Fruit fly (Drosophila melanogaster) whole organism, embryonic: Measurements from ENCODE around the gene hog.

Experiments
- Aef1 ChIP-seq: fragments of 200-800 bp; sonication (Bioruptor generic); IDR thresholded peaks from 3 replicates; pipeline ENCODE4 v1.3.6; 2022; ENCODE audit warnings: missing biosample characterization, missing genetic modification characterization
- CG10209 ChIP-seq: fragments of 200-800 bp; sonication (Bioruptor generic); optimal IDR thresholded peaks from 3 replicates; lab custom pipeline; 2017; ENCODE audit warnings: missing biosample characterization, mild to moderate bottlenecking, missing genetic modification characterization, missing genetic modification reagents
- CG1024 ChIP-seq: fragments of 200-800 bp; sonication (Bioruptor generic); IDR thresholded peaks from 2 replicates; pipeline ENCODE4 v1.3.6; 2022; ENCODE audit warnings: missing biosample characterization, missing genetic modification characterization
- CG10979 ChIP-seq: fragments of 200-800 bp; sonication (Bioruptor generic); optimal IDR thresholded peaks from 2 replicates; lab custom pipeline; 2018; ENCODE audit warnings: missing biosample characterization, mild to moderate bottlenecking, missing genetic modification characterization, moderate library complexity
- CG11398 ChIP-seq: fragments of 200-800 bp; sonication (Bioruptor generic); optimal IDR thresholded peaks from 2 replicates; lab custom pipeline; 2016; ENCODE audit warnings: missing biosample characterization, missing genetic modification characterization
- CG12744 ChIP-seq: fragments of 200-800 bp; sonication (Bioruptor generic); optimal IDR thresholded peaks from 2 replicates; lab custom pipeline; 2016; ENCODE audit warnings: missing biosample characterization, missing genetic modification characterization
- CG12769 ChIP-seq: fragments of 200-800 bp; sonication (Bioruptor generic); optimal IDR thresholded peaks from 2 replicates; lab custom pipeline; 2019; ENCODE audit warnings: missing biosample characterization, mild to moderate bottlenecking, missing genetic modification characterization, moderate library complexity
- CG13123 ChIP-seq: fragments of 200-800 bp; sonication (Bioruptor generic); optimal IDR thresholded peaks from 2 replicates; lab custom pipeline; 2016; ENCODE audit warnings: missing biosample characterization, missing genetic modification characterization
- CG13424 ChIP-seq: fragments of 200-800 bp; sonication (Bioruptor generic); optimal IDR thresholded peaks from 2 replicates; lab custom pipeline; 2019; ENCODE audit warnings: missing biosample characterization, mild to moderate bottlenecking, missing genetic modification characterization, moderate library complexity
- CG17385 ChIP-seq: fragments of 200-800 bp; sonication (Bioruptor generic); optimal IDR thresholded peaks from 3 replicates; lab custom pipeline; 2018; ENCODE audit warnings: missing biosample characterization, mild to moderate bottlenecking, missing genetic modification characterization
- CG1832 ChIP-seq: fragments of 200-800 bp; sonication (Bioruptor generic); optimal IDR thresholded peaks from 2 replicates; lab custom pipeline; 2017; ENCODE audit warnings: missing biosample characterization, mild to moderate bottlenecking, missing genetic modification characterization, inconsistent platforms
- CG2875 ChIP-seq: fragments of 200-800 bp; sonication (Bioruptor generic); optimal IDR thresholded peaks from 2 replicates; lab custom pipeline; 2017; ENCODE audit warnings: missing biosample characterization, mild to moderate bottlenecking, missing genetic modification characterization, missing genetic modification reagents
- CG42726 ChIP-seq: fragments of 200-800 bp; sonication (Bioruptor generic); IDR thresholded peaks from 2 replicates; pipeline ENCODE4 v1.3.6; 2022; ENCODE audit warnings: missing biosample characterization, missing genetic modification characterization; ENCODE audit not compliant: partially characterized antibody
- CG5953 ChIP-seq: fragments of 200-800 bp; sonication (Bioruptor generic); IDR thresholded peaks from 2 replicates; pipeline ENCODE4 v1.3.6; 2022; ENCODE audit warnings: missing biosample characterization, missing genetic modification characterization
- CG6813 ChIP-seq: fragments of 200-800 bp; sonication (Bioruptor generic); optimal IDR thresholded peaks from 2 replicates; lab custom pipeline; 2017; ENCODE audit warnings: missing biosample characterization, missing genetic modification characterization, mild to moderate bottlenecking, moderate library complexity, missing genetic modification reagents
- CG7372 ChIP-seq: fragments of 200-800 bp; sonication (Bioruptor generic); IDR thresholded peaks from 2 replicates; pipeline ENCODE4 v1.3.6; 2022; ENCODE audit warnings: missing biosample characterization, missing genetic modification characterization
- CG8924 ChIP-seq: fragments of 200-800 bp; optimal IDR thresholded peaks from 3 replicates; lab custom pipeline; 2019; ENCODE audit warnings: missing biosample characterization, mild to moderate bottlenecking, missing genetic modification characterization, moderate library complexity
- CoRest ChIP-seq: fragments of 200-800 bp; sonication (Bioruptor generic); optimal IDR thresholded peaks from 3 replicates; lab custom pipeline; 2018; ENCODE audit warnings: missing biosample characterization, mild to moderate bottlenecking, missing genetic modification characterization, moderate library complexity
- Doc3 ChIP-seq: fragments of 200-800 bp; sonication (Bioruptor generic); IDR thresholded peaks from 3 replicates; pipeline ENCODE4 v1.3.6; 2022; ENCODE audit warnings: missing biosample characterization, missing genetic modification characterization; ENCODE audit not compliant: partially characterized antibody
- Drgx ChIP-seq: fragments of 200-800 bp; sonication (Bioruptor generic); IDR thresholded peaks from 2 replicates; pipeline ENCODE4 v1.3.6; 2022; ENCODE audit warnings: missing biosample characterization, missing genetic modification characterization
- HLH4C ChIP-seq: fragments of 200-800 bp; sonication (Bioruptor generic); IDR thresholded peaks from 3 replicates; pipeline ENCODE4 v1.3.6; 2022; ENCODE audit warnings: missing biosample characterization, missing genetic modification characterization; ENCODE audit not compliant: partially characterized antibody
- Hey ChIP-seq: fragments of 200-800 bp; sonication (Bioruptor generic); optimal IDR thresholded peaks from 3 replicates; lab custom pipeline; 2018; ENCODE audit warnings: missing biosample characterization, mild to moderate bottlenecking, missing genetic modification characterization
- Lhr ChIP-seq: fragments of 200-800 bp; sonication (Bioruptor generic); optimal IDR thresholded peaks from 3 replicates; lab custom pipeline; 2017; ENCODE audit warnings: mild to moderate bottlenecking, missing biosample characterization, missing genetic modification reagents, missing genetic modification characterization
- Lim3 ChIP-seq: fragments of 200-800 bp; sonication (Bioruptor generic); IDR thresholded peaks from 2 replicates; pipeline ENCODE4 v1.3.6; 2022; ENCODE audit warnings: missing biosample characterization, missing genetic modification characterization
- NC2α ChIP-seq: fragments of 200-800 bp; sonication (Bioruptor generic); optimal IDR thresholded peaks from 2 replicates; lab custom pipeline; 2016; ENCODE audit warnings: missing biosample characterization, missing genetic modification characterization
- NfI ChIP-seq: fragments of 200-800 bp; sonication (Bioruptor generic); optimal IDR thresholded peaks from 3 replicates; lab custom pipeline; 2018; ENCODE audit warnings: missing biosample characterization, mild to moderate bottlenecking, missing genetic modification characterization, moderate library complexity
- Opbp ChIP-seq: fragments of 200-800 bp; sonication (Bioruptor generic); IDR thresholded peaks from 3 replicates; pipeline ENCODE4 v1.3.6; 2022; ENCODE audit warnings: missing biosample characterization, missing genetic modification characterization; ENCODE audit not compliant: partially characterized antibody
- Sox102F ChIP-seq: fragments of 200-800 bp; sonication (Bioruptor generic); optimal IDR thresholded peaks from 2 replicates; lab custom pipeline; 2018; ENCODE audit warnings: missing biosample characterization, mild to moderate bottlenecking, missing genetic modification characterization, moderate library complexity
- ash1 ChIP-seq: fragments of 200-800 bp; sonication (Bioruptor generic); optimal IDR thresholded peaks from 2 replicates; lab custom pipeline; 2018; ENCODE audit warnings: missing biosample characterization, mild to moderate bottlenecking, missing genetic modification characterization
- ato ChIP-seq: fragments of 200-800 bp; sonication (Bioruptor generic); IDR thresholded peaks from 2 replicates; pipeline ENCODE4 v1.3.6; 2022; ENCODE audit warnings: missing biosample characterization, missing genetic modification characterization; ENCODE audit not compliant: partially characterized antibody
- bab2 ChIP-seq: fragments of 200-800 bp; sonication (Bioruptor generic); optimal IDR thresholded peaks from 2 replicates; lab custom pipeline; 2016; ENCODE audit warnings: missing biosample characterization, missing genetic modification characterization
- dimm ChIP-seq: fragments of 200-800 bp; sonication (Bioruptor generic); IDR thresholded peaks from 2 replicates; pipeline ENCODE4 v1.3.6; 2022; ENCODE audit warnings: missing biosample characterization, missing genetic modification characterization
- dmrt11E ChIP-seq: fragments of 200-800 bp; sonication (Bioruptor generic); optimal IDR thresholded peaks from 3 replicates; lab custom pipeline; 2018; ENCODE audit warnings: missing biosample characterization, mild to moderate bottlenecking, missing genetic modification characterization, moderate library complexity
- fd64A ChIP-seq: fragments of 200-800 bp; sonication (Bioruptor generic); optimal IDR thresholded peaks from 3 replicates; lab custom pipeline; 2018; ENCODE audit warnings: missing biosample characterization, mild to moderate bottlenecking, missing genetic modification characterization
- fu2 ChIP-seq: fragments of 200-800 bp; sonication (Bioruptor generic); optimal IDR thresholded peaks from 2 replicates; lab custom pipeline; 2016; ENCODE audit warnings: missing biosample characterization, missing genetic modification characterization
- gcm ChIP-seq: fragments of 200-800 bp; sonication (Bioruptor generic); optimal IDR thresholded peaks from 2 replicates; lab custom pipeline; 2019; ENCODE audit warnings: missing biosample characterization, mild to moderate bottlenecking, missing genetic modification characterization, moderate library complexity
- hbn ChIP-seq: fragments of 200-800 bp; sonication (Bioruptor generic); IDR thresholded peaks from 2 replicates; pipeline ENCODE4 v1.3.6; 2022; ENCODE audit warnings: missing biosample characterization, missing genetic modification characterization; ENCODE audit not compliant: partially characterized antibody
- lbe ChIP-seq: fragments of 200-800 bp; sonication (Bioruptor generic); optimal IDR thresholded peaks from 2 replicates; lab custom pipeline; 2016; ENCODE audit warnings: missing biosample characterization, mild to moderate bottlenecking, missing genetic modification characterization
- luna ChIP-seq: fragments of 200-800 bp; sonication (Bioruptor generic); optimal IDR thresholded peaks from 2 replicates; lab custom pipeline; 2016; ENCODE audit warnings: missing biosample characterization, missing genetic modification characterization
- mld ChIP-seq: fragments of 200-800 bp; sonication (Bioruptor generic); IDR thresholded peaks from 3 replicates; pipeline ENCODE4 v1.3.6; 2022; ENCODE audit warnings: missing biosample characterization, missing genetic modification characterization; ENCODE audit not compliant: partially characterized antibody
- nerfin-2 ChIP-seq: fragments of 200-800 bp; sonication (Bioruptor generic); IDR thresholded peaks from 2 replicates; pipeline ENCODE4 v1.3.6; 2022; ENCODE audit warnings: missing biosample characterization, missing genetic modification characterization; ENCODE audit not compliant: partially characterized antibody
- psq ChIP-seq: fragments of 200-800 bp; sonication (Bioruptor generic); optimal IDR thresholded peaks from 2 replicates; lab custom pipeline; 2017; ENCODE audit warnings: missing biosample characterization, missing genetic modification characterization
- pum ChIP-seq: fragments of 200-800 bp; sonication (Bioruptor generic); optimal IDR thresholded peaks from 2 replicates; lab custom pipeline; 2016; ENCODE audit warnings: missing biosample characterization, missing genetic modification characterization
- salm ChIP-seq: fragments of 200-800 bp; sonication (Bioruptor generic); optimal IDR thresholded peaks from 2 replicates; lab custom pipeline; 2018; ENCODE audit warnings: missing biosample characterization, mild to moderate bottlenecking, missing genetic modification characterization
- schlank ChIP-seq: fragments of 200-800 bp; sonication (Bioruptor generic); optimal IDR thresholded peaks from 2 replicates; lab custom pipeline; 2018; ENCODE audit warnings: missing biosample characterization, mild to moderate bottlenecking, missing genetic modification characterization
- slp2 ChIP-seq: fragments of 200-800 bp; sonication (Bioruptor generic); optimal IDR thresholded peaks from 2 replicates; lab custom pipeline; 2016; ENCODE audit warnings: missing biosample characterization, missing genetic modification characterization
- stc ChIP-seq: fragments of 200-800 bp; sonication (Bioruptor generic); IDR thresholded peaks from 2 replicates; pipeline ENCODE4 v1.3.6; 2022; ENCODE audit warnings: missing biosample characterization, missing genetic modification characterization
- tll ChIP-seq, 2 experiments: fragments of 200-800 bp in 1 of 2; fragments of >200 bp in 1 of 2; sonication (Bioruptor generic) in 1 of 2; optimal IDR thresholded peaks; 2 replicates each; lab custom pipeline; 2017 to 2019; ENCODE audit warnings: missing biosample characterization in 2 of 2, missing genetic modification characterization in 2 of 2, mild to moderate bottlenecking in 1 of 2, moderate library complexity in 1 of 2
- tna ChIP-seq: fragments of 200-800 bp; sonication (Bioruptor generic); IDR thresholded peaks from 2 replicates; pipeline ENCODE4 v1.3.6; 2022; ENCODE audit warnings: missing biosample characterization, missing genetic modification characterization; ENCODE audit not compliant: partially characterized antibody

The hog gene

DNA sequence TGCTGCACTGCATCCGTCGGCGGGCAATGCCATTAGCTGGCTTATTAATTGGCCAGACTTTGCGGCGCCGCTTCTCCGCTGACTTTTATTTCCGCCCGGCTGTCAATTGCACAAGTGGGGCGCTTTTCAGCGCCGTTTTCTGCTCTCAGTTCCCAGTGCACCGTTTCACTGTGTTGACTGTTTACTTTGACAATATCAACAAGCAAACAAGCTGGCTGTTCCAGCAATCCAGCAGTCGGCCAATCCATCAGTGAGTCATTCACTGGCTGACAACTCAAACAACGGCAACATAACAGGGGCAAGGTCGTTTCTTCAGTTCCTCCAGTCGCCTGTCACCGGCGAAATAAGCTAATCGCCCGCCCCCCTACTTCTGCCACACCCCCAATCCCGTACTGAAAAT is 1.5 kb downstream of the hog start (continued):
- TF ChIP-seq ash1 (GFP tag; lab: Kevin White, UChicago) (peak; percentile 32), Hey (tag; lab: Kevin White, UChicago) (peak; percentile 68), NfI (peak; percentile 72), dimm (GFP tag; lab: Robert Waterston, UW) (peak; percentile 80), tll (GFP tag; optimal IDR thresholded peaks at IDR 0.05; lab: Kevin White, UChicago) (no peak), CG12769 (tag; lab: Kevin White, UChicago) (peak; percentile 68), bab2 (peak; percentile 83), Drgx (GFP tag; lab: Robert Waterston, UW) (peak; percentile 60), Lhr (peak; percentile 75), CG6813 (GFP tag; lab: Kevin White, UChicago) (peak; percentile 93), pum (GFP tag; lab: Kevin White, UChicago) (peak; percentile 67), CG1832 (no peak), CG8924 (tag; lab: Kevin White, UChicago) (peak; percentile 52), CG10209 (GFP tag; lab: Kevin White, UChicago) (peak; percentile 90), gcm (GFP tag; lab: Kevin White, UChicago) (peak; percentile 74), CG11398 (GFP tag; lab: Kevin White, UChicago) (peak; percentile 82), schlank (tag; lab: Kevin White, UChicago) (peak; percentile 71), CG13424 (peak; percentile 70), Lim3 (GFP tag; lab: Robert Waterston, UW) (no peak), CG1024 (GFP tag; lab: Robert Waterston, UW) (peak; percentile 85), tna (GFP tag; lab: Robert Waterston, UW) (no peak), NC2α (GFP tag; lab: Kevin White, UChicago) (peak; percentile 71), fu2 (GFP tag; lab: Kevin White, UChicago) (peak; percentile 33), slp2 (peak; percentile 70), lbe (GFP tag; lab: Kevin White, UChicago) (peak; percentile 24), CG42726 (GFP tag; lab: Robert Waterston, UW) (no peak), fd64A (GFP tag; lab: Kevin White, UChicago) (peak; percentile 92), luna (GFP tag; lab: Kevin White, UChicago) (no peak), Aef1 (peak; percentile 38; the same call in 2 of the 3 replicates), HLH4C (no peak), CG2875 (GFP tag; lab: Kevin White, UChicago) (peak; percentile 93), stc (peak; percentile 76), CG17385 (GFP tag; lab: Kevin White, UChicago) (peak; percentile 70), psq (GFP tag; lab: Kevin White, UChicago) (peak; percentile 38), CG13123 (peak; percentile 79), Sox102F (peak; percentile 85), CG5953 (peak; percentile 68), CG12744 (peak; percentile 36), CG10979 (peak; percentile 27), ato (GFP tag; lab: Robert Waterston, UW) (no peak), mld (GFP tag; lab: Robert Waterston, UW) (no peak), Opbp (no peak), salm (tag; lab: Kevin White, UChicago) (peak; percentile 75), CG7372 (GFP tag; lab: Robert Waterston, UW) (peak; percentile 30; the same call in 1 of the 2 replicates), nerfin-2 (no peak), hbn (GFP tag; lab: Robert Waterston, UW) (no peak), CoRest (tag; lab: Kevin White, UChicago) (peak; percentile 65), Doc3 (GFP tag; lab: Robert Waterston, UW) (no peak), dmrt11E (peak; percentile 59)
